Worm (Caenorhabditis elegans) whole organism, L1 larva: ENCODE results near the gene del-8.

Experiments used
- C34B4.2 ChIP-seq: sonication (generic microtip); optimal IDR thresholded peaks from 2 replicates; lab custom pipeline; 2017; ENCODE audit warnings: mild to moderate bottlenecking, missing genetic modification characterization, missing compliant biosample characterization
- Y116A8C.19 ChIP-seq: sonication (generic microtip); optimal IDR thresholded peaks from 2 replicates; lab custom pipeline; 2016; ENCODE audit warnings: missing compliant biosample characterization, missing genetic modification characterization, borderline replicate concordance
- aha-1 ChIP-seq: fragments of 150-350 bp; optimal IDR thresholded peaks from 2 replicates; lab custom pipeline; 2014; ENCODE audit warnings: missing biosample characterization, missing genetic modification characterization
- alr-1 ChIP-seq: fragments of 200-800 bp; sonication (Bioruptor generic); optimal IDR thresholded peaks from 2 replicates; lab custom pipeline; 2018; ENCODE audit warnings: borderline replicate concordance, mild to moderate bottlenecking, missing genetic modification characterization, missing compliant biosample characterization
- blmp-1 ChIP-seq: fragments of 150-350 bp; optimal IDR thresholded peaks from 2 replicates; lab custom pipeline; 2014; ENCODE audit warnings: missing biosample characterization, missing genetic modification characterization
- ceh-63 ChIP-seq: fragments of 200-800 bp; sonication (Bioruptor generic); optimal IDR thresholded peaks from 2 replicates; lab custom pipeline; 2018; ENCODE audit warnings: mild to moderate bottlenecking, missing genetic modification characterization, missing compliant biosample characterization
- ceh-8 ChIP-seq: fragments of 200-800 bp; sonication (Bioruptor generic); optimal IDR thresholded peaks from 2 replicates; lab custom pipeline; 2018; ENCODE audit warnings: mild to moderate bottlenecking, missing genetic modification characterization, moderate library complexity, missing compliant biosample characterization
- efl-1 ChIP-seq, 4 experiments: fragments of 150-350 bp; optimal IDR thresholded peaks in 3 of 4; peaks in 1 of 4; 1 replicate in 1 of 4; 2 replicates in 3 of 4; lab custom pipeline; 2014; ENCODE audit warnings: missing biosample characterization in 2 of 4, missing genetic modification characterization in 2 of 4, missing genetic modification reagents in 2 of 4
- efl-3 ChIP-seq: fragments of 200-800 bp; sonication (Bioruptor generic); optimal IDR thresholded peaks from 2 replicates; lab custom pipeline; 2018; ENCODE audit warnings: mild to moderate bottlenecking, missing genetic modification characterization, missing compliant biosample characterization
- egl-13 ChIP-seq: sonication (generic microtip); optimal IDR thresholded peaks from 2 replicates; lab custom pipeline; 2016; ENCODE audit warnings: missing genotype, missing genetic modification reagents, missing genetic modification characterization, missing compliant biosample characterization
- egl-27 ChIP-seq, 2 experiments: fragments of 150-350 bp in 1 of 2; sonication (generic microtip); optimal IDR thresholded peaks; 3 replicates each; lab custom pipeline; 2017 to 2018; ENCODE audit warnings: missing biosample characterization in 2 of 2, missing genetic modification characterization in 2 of 2, missing genetic modification reagents in 2 of 2
- elt-2 ChIP-seq: sonication (generic microtip); optimal IDR thresholded peaks from 2 replicates; lab custom pipeline; 2016; ENCODE audit warnings: missing genetic modification characterization, mild to moderate bottlenecking, inconsistent platforms, missing compliant biosample characterization, missing genetic modification reagents
- ets-5 ChIP-seq: fragments of 200-800 bp; sonication (Bioruptor generic); IDR thresholded peaks from 2 replicates; pipeline ENCODE4 v1.3.6; 2022; ENCODE audit warnings: missing genetic modification characterization, missing compliant biosample characterization
- grh-1 ChIP-seq: fragments of 200-800 bp; sonication (Bioruptor generic); IDR thresholded peaks from 2 replicates; pipeline ENCODE4 v1.3.6; 2022; ENCODE audit warnings: missing genetic modification reagents, missing genetic modification characterization, missing compliant biosample characterization
- hlh-4 ChIP-seq: sonication (generic microtip); optimal IDR thresholded peaks from 2 replicates; lab custom pipeline; 2016; ENCODE audit warnings: mild to moderate bottlenecking, missing genetic modification characterization, missing compliant biosample characterization
- hpl-2 ChIP-seq: fragments of 150-350 bp; optimal IDR thresholded peaks from 2 replicates; lab custom pipeline; 2014; ENCODE audit warnings: missing biosample characterization, missing genetic modification reagents, missing genetic modification characterization
- isw-1 ChIP-seq: fragments of 200-800 bp; sonication (Bioruptor generic); IDR thresholded peaks from 2 replicates; pipeline ENCODE4 v1.3.6; 2022; ENCODE audit warnings: missing genetic modification characterization, missing compliant biosample characterization
- jun-1 ChIP-seq: fragments of 150-350 bp; optimal IDR thresholded peaks from 2 replicates; lab custom pipeline; 2014; ENCODE audit warnings: missing biosample characterization, missing genetic modification reagents, missing genetic modification characterization
- lin-14 ChIP-seq: fragments of 200-800 bp; sonication (Bioruptor generic); optimal IDR thresholded peaks from 2 replicates; lab custom pipeline; 2018; ENCODE audit warnings: mild to moderate bottlenecking, missing genetic modification characterization, moderate library complexity, missing compliant biosample characterization
- lin-15B ChIP-seq: fragments of 150-350 bp; sonication (generic microtip); optimal IDR thresholded peaks from 3 replicates; lab custom pipeline; 2014; ENCODE audit warnings: missing biosample characterization, missing genetic modification characterization
- lin-35 ChIP-seq, 2 experiments: fragments of 150-350 bp; optimal IDR thresholded peaks; 2 replicates each; lab custom pipeline; 2014; ENCODE audit warnings: missing biosample characterization in 2 of 2, missing genetic modification characterization in 2 of 2, missing genetic modification reagents in 2 of 2
- lir-3 ChIP-seq: sonication (generic microtip); optimal IDR thresholded peaks from 2 replicates; lab custom pipeline; 2016; ENCODE audit warnings: mild to moderate bottlenecking, missing genetic modification characterization, moderate library complexity, missing compliant biosample characterization; ENCODE audit not compliant: poor library complexity
- lsy-2 ChIP-seq, 2 experiments: fragments of 150-350 bp; optimal IDR thresholded peaks; 2 replicates each; lab custom pipeline; 2014; ENCODE audit warnings: missing biosample characterization in 2 of 2, missing genetic modification characterization in 2 of 2
- mab-9 ChIP-seq: fragments of 200-800 bp; sonication (Bioruptor generic); IDR thresholded peaks from 2 replicates; pipeline ENCODE4 v1.3.6; 2022; ENCODE audit warnings: missing genetic modification reagents, missing genetic modification characterization, missing compliant biosample characterization
- mdl-1 ChIP-seq, 2 experiments: fragments of 150-350 bp; optimal IDR thresholded peaks; 2 replicates each; lab custom pipeline; 2014 to 2017; ENCODE audit warnings: missing biosample characterization in 2 of 2, missing genetic modification characterization in 2 of 2, inconsistent platforms in 1 of 2
- mep-1 ChIP-seq: fragments of 150-350 bp; optimal IDR thresholded peaks from 2 replicates; lab custom pipeline; 2014; ENCODE audit warnings: missing biosample characterization, missing genetic modification characterization
- nhr-12 ChIP-seq: sonication (generic microtip); optimal IDR thresholded peaks from 2 replicates; lab custom pipeline; 2017; ENCODE audit warnings: missing biosample characterization, missing genetic modification characterization
- nhr-19 ChIP-seq: fragments of 200-800 bp; sonication (Bioruptor generic); conservative IDR thresholded peaks from 2 replicates; pipeline ENCODE4 v1.3.6; 2022; ENCODE audit warnings: missing genetic modification characterization, missing compliant biosample characterization
- nhr-20 ChIP-seq: sonication (generic microtip); optimal IDR thresholded peaks from 2 replicates; lab custom pipeline; 2016; ENCODE audit warnings: mild to moderate bottlenecking, missing genetic modification characterization, missing compliant biosample characterization
- nhr-237 ChIP-seq: fragments of 150-350 bp; optimal IDR thresholded peaks from 2 replicates; lab custom pipeline; 2014; ENCODE audit warnings: missing biosample characterization, missing genetic modification characterization
- nhr-28 ChIP-seq: fragments of 150-350 bp; optimal IDR thresholded peaks from 2 replicates; lab custom pipeline; 2014; ENCODE audit warnings: missing biosample characterization, missing genetic modification characterization
- nhr-47 ChIP-seq: sonication (generic microtip); optimal IDR thresholded peaks from 2 replicates; lab custom pipeline; 2016; ENCODE audit warnings: mild to moderate bottlenecking, missing genetic modification characterization, moderate library complexity, missing compliant biosample characterization
- nhr-71 ChIP-seq: sonication (generic microtip); optimal IDR thresholded peaks from 2 replicates; lab custom pipeline; 2016; ENCODE audit warnings: mild to moderate bottlenecking, missing genetic modification characterization, moderate library complexity, missing compliant biosample characterization
- nhr-76 ChIP-seq: sonication (generic microtip); optimal IDR thresholded peaks from 2 replicates; lab custom pipeline; 2017; ENCODE audit warnings: missing biosample characterization, missing genetic modification characterization
- nhr-77 ChIP-seq: fragments of 150-350 bp; optimal IDR thresholded peaks from 2 replicates; lab custom pipeline; 2014; ENCODE audit warnings: missing biosample characterization, missing genetic modification characterization
- nhr-85 ChIP-seq: sonication (generic microtip); peaks from one replicate; lab custom pipeline; 2016; ENCODE audit warnings: missing genetic modification characterization, inconsistent platforms, missing compliant biosample characterization
- pax-3 ChIP-seq: fragments of 200-800 bp; sonication (Bioruptor generic); optimal IDR thresholded peaks from 2 replicates; lab custom pipeline; 2018; ENCODE audit warnings: mild to moderate bottlenecking, missing genetic modification characterization, moderate library complexity, missing compliant biosample characterization
- rnt-1 ChIP-seq: sonication (generic microtip); optimal IDR thresholded peaks from 2 replicates; lab custom pipeline; 2016; ENCODE audit warnings: mild to moderate bottlenecking, missing genetic modification characterization, moderate library complexity, missing compliant biosample characterization
- skn-1 ChIP-seq: fragments of 150-350 bp; optimal IDR thresholded peaks from 2 replicates; lab custom pipeline; 2014; ENCODE audit warnings: missing biosample characterization, missing genetic modification characterization
- snu-23 ChIP-seq: sonication (generic microtip); optimal IDR thresholded peaks from 2 replicates; lab custom pipeline; 2016; ENCODE audit warnings: missing genetic modification characterization, missing compliant biosample characterization
- sox-4 ChIP-seq: sonication (generic microtip); optimal IDR thresholded peaks from 2 replicates; lab custom pipeline; 2016; ENCODE audit warnings: missing genetic modification characterization, missing compliant biosample characterization
- sup-37 ChIP-seq: fragments of 200-800 bp; sonication (Bioruptor generic); optimal IDR thresholded peaks from 2 replicates; lab custom pipeline; 2018; ENCODE audit warnings: mild to moderate bottlenecking, missing genetic modification characterization, missing compliant biosample characterization
- tbx-2 ChIP-seq: sonication (generic microtip); optimal IDR thresholded peaks from 2 replicates; lab custom pipeline; 2016; ENCODE audit warnings: missing genetic modification characterization, missing compliant biosample characterization
- unc-30 ChIP-seq: sonication (generic microtip); optimal IDR thresholded peaks from 2 replicates; lab custom pipeline; 2017; ENCODE audit warnings: missing biosample characterization, missing genetic modification characterization
- unc-62 ChIP-seq: fragments of 150-350 bp; optimal IDR thresholded peaks from 2 replicates; lab custom pipeline; 2014; ENCODE audit warnings: missing biosample characterization, missing genetic modification reagents, missing genetic modification characterization
- vab-15 ChIP-seq: sonication (generic microtip); optimal IDR thresholded peaks from 2 replicates; lab custom pipeline; 2017; ENCODE audit warnings: missing genotype, mild to moderate bottlenecking, missing genetic modification characterization, missing compliant biosample characterization
- xbp-1 ChIP-seq: sonication (generic microtip); optimal IDR thresholded peaks from 2 replicates; lab custom pipeline; 2016; ENCODE audit warnings: missing genetic modification characterization, missing compliant biosample characterization

del-8 gene

ce11 chrX:9548011-9548795 is 41.0 kb upstream of the del-8 start:
- TF ChIP-seq Y116A8C.19, result no peak
- no peak for TF ChIP-seq efl-1 (optimal IDR thresholded peaks at IDR 0.05; lab: Kevin White, UChicago)
- peak in 1 of 2 experiments; percentile 64 for TF ChIP-seq efl-1 (GFP tag; optimal IDR thresholded peaks at IDR 0.05 in 1 of 2; lab: Kevin White, UChicago)
- TF ChIP-seq C34B4.2, result no peak
- no peak for TF ChIP-seq hlh-4 (tag; lab: Kevin White, UChicago)
- TF ChIP-seq blmp-1, result peak; percentile 53
- TF ChIP-seq lin-14 (GFP tag; lab: Kevin White, UChicago), result no peak
- TF ChIP-seq ets-5 (GFP tag; lab: Robert Waterston, UW), result no peak
- no peak for TF ChIP-seq tbx-2 (tag; lab: Kevin White, UChicago)
- TF ChIP-seq aha-1 (tag; lab: Kevin White, UChicago), result no peak
- no peak for TF ChIP-seq unc-62 (GFP tag; lab: Kevin White, UChicago)
- TF ChIP-seq jun-1 (tag; lab: Kevin White, UChicago), result no peak
- TF ChIP-seq nhr-85, result peak; percentile 59
- no peak for TF ChIP-seq sox-4 (tag; lab: Kevin White, UChicago)
- TF ChIP-seq lir-3 (tag; lab: Kevin White, UChicago), result no peak
- TF ChIP-seq vab-15 (tag; lab: Kevin White, UChicago), result no peak
- no peak for TF ChIP-seq alr-1 (tag; lab: Kevin White, UChicago)
- TF ChIP-seq nhr-77 (tag; lab: Kevin White, UChicago), result no peak
- TF ChIP-seq egl-13 (tag; lab: Kevin White, UChicago), result no peak
- TF ChIP-seq ceh-8, result no peak
- TF ChIP-seq unc-30 (tag; lab: Kevin White, UChicago), result no peak
- no peak for TF ChIP-seq nhr-237 (tag; lab: Kevin White, UChicago)

- TF ChIP-seq isw-1 (no peak), nhr-76 (no peak), alr-1 (tag; lab: Kevin White, UChicago) (no peak), xbp-1 (tag; lab: Kevin White, UChicago) (peak; percentile 0), rnt-1 (tag; lab: Kevin White, UChicago) (peak; percentile 31), blmp-1 (peak; percentile 98), vab-15 (tag; lab: Kevin White, UChicago) (peak; percentile 45), mdl-1 (tag; optimal IDR thresholded peaks at IDR 0.05; lab: Kevin White, UChicago) (peak in 1 of 2 experiments; percentile 26), lin-35 (GFP tag; optimal IDR thresholded peaks at IDR 0.05; lab: Kevin White, UChicago) (peak; percentile 11 to 54), pax-3 (tag; lab: Kevin White, UChicago) (no peak), nhr-47 (tag; lab: Kevin White, UChicago) (peak; percentile 29), lin-15B (tag; lab: Kevin White, UChicago) (no peak), lsy-2 (tag; optimal IDR thresholded peaks at IDR 0.05; lab: Kevin White, UChicago) (peak; percentile 10 to 18), nhr-71 (tag; lab: Kevin White, UChicago) (peak; percentile 78), hpl-2 (GFP tag; lab: Kevin White, UChicago) (no peak), snu-23 (GFP tag; lab: Kevin White, UChicago) (peak; percentile 78), efl-3 (GFP tag; lab: Kevin White, UChicago) (no peak), skn-1 (tag; lab: Kevin White, UChicago) (peak; percentile 2), jun-1 (tag; lab: Kevin White, UChicago) (no peak), tbx-2 (tag; lab: Kevin White, UChicago) (peak; percentile 55), nhr-19 (GFP tag; lab: Robert Waterston, UW) (peak; percentile 47), sup-37 (GFP tag; lab: Kevin White, UChicago) (no peak), nhr-28 (tag; lab: Kevin White, UChicago) (no peak), nhr-12 (no peak), lin-14 (GFP tag; lab: Kevin White, UChicago) (peak; percentile 90), egl-27 (tag; optimal IDR thresholded peaks at IDR 0.05; lab: Kevin White, UChicago) (no peak), elt-2 (tag; lab: Kevin White, UChicago) (peak; percentile 65), egl-13 (tag; lab: Kevin White, UChicago) (no peak), nhr-237 (tag; lab: Kevin White, UChicago) (no peak), ceh-63 (GFP tag; lab: Kevin White, UChicago) (no peak), mab-9 (GFP tag; lab: Robert Waterston, UW) (no peak), grh-1 (GFP tag; lab: Robert Waterston, UW) (peak; percentile 28; the same call in 1 of the 2 replicates), nhr-20 (tag; lab: Kevin White, UChicago) (peak; percentile 82), nhr-85 (peak; percentile 98), hlh-4 (tag; lab: Kevin White, UChicago) (no peak), mep-1 (tag; lab: Kevin White, UChicago) (peak; percentile 76), efl-1 (optimal IDR thresholded peaks at IDR 0.05; lab: Kevin White, UChicago) (no peak), efl-1 (GFP tag; optimal IDR thresholded peaks at IDR 0.05 in 1 of 2; lab: Kevin White, UChicago) (peak in 1 of 2 experiments; percentile 22)
These were observed 40.3 kb upstream of the del-8 start for ce11 chrX:9548890-9549289.
